Fruit fly (Drosophila melanogaster) whole organism, wandering third instar larva: ENCODE results near the gene Ptx1.

Experiments
- CrebA ChIP-seq: fragments of 200-800 bp; sonication (Bioruptor generic); optimal IDR thresholded peaks from 2 replicates; lab custom pipeline; 2016; ENCODE audit warnings: missing biosample characterization, mild to moderate bottlenecking, missing genetic modification characterization, borderline replicate concordance
- Hr78 ChIP-seq: fragments of >200 bp; optimal IDR thresholded peaks from 2 replicates; lab custom pipeline; 2017; ENCODE audit warnings: missing biosample characterization, missing genetic modification characterization
- Jra ChIP-seq: sonication (Bioruptor generic); optimal IDR thresholded peaks from 2 replicates; lab custom pipeline; 2016; ENCODE audit warnings: missing biosample characterization, missing genetic modification characterization
- Myc ChIP-seq: fragments of >200 bp; optimal IDR thresholded peaks from 2 replicates; lab custom pipeline; 2017
- dsf ChIP-seq: sonication (Bioruptor generic); optimal IDR thresholded peaks from 2 replicates; lab custom pipeline; 2016; ENCODE audit warnings: missing biosample characterization, missing genetic modification characterization, borderline replicate concordance
- h ChIP-seq: fragments of 200-800 bp; sonication (Bioruptor generic); optimal IDR thresholded peaks from 3 replicates; lab custom pipeline; 2016; ENCODE audit warnings: missing biosample characterization, mild to moderate bottlenecking, missing genetic modification characterization
- lola ChIP-seq: fragments of >200 bp; optimal IDR thresholded peaks from 2 replicates; lab custom pipeline; 2017; ENCODE audit warnings: missing biosample characterization, missing genetic modification characterization
- pan ChIP-seq: fragments of >200 bp; optimal IDR thresholded peaks from 2 replicates; lab custom pipeline; 2017
- psq ChIP-seq: fragments of 200-800 bp; sonication (Bioruptor generic); optimal IDR thresholded peaks from 3 replicates; lab custom pipeline; 2017; ENCODE audit warnings: missing biosample characterization, mild to moderate bottlenecking, missing genetic modification characterization, moderate library complexity
- usp ChIP-seq: fragments of >200 bp; optimal IDR thresholded peaks from 2 replicates; lab custom pipeline; 2017; ENCODE audit warnings: missing biosample characterization, missing genetic modification characterization

DNA sequence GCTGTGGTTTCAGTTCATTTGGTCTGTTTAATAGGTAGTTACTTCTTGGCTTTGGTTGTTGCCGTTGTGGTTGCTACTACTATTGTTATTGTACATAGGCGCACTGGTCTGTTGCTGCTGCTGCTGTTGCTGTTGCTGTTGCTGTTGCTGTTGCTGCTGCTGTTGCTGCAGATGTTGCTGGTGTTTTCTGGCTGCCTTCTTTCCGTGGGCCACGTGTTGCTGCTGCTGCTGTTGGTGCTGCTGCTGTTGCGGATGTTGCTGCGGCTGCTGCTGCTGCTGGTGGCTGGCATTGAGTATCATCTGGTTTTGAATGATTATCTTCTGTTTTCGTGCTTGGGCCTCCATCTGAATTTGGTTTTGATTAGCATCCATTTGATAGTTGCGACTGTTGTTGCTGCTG, 34.4 kb upstream of the Ptx1 start:
- TF ChIP-seq psq (no peak), dsf (GFP tag; lab: Kevin White, UChicago) (no peak), usp (GFP tag; lab: Kevin White, UChicago) (no peak), h (GFP tag; lab: Kevin White, UChicago) (no peak), Hr78 (GFP tag; lab: Kevin White, UChicago) (no peak), Myc (lab: Kevin White, UChicago) (no peak), CrebA (no peak), Jra (no peak), pan (no peak), lola (no peak)
